Fruit fly (Drosophila melanogaster) whole organism, wandering third instar larva: ENCODE results near the gene Ip259.

Experiments
- Abd-B ChIP-seq: fragments of >200 bp; optimal IDR thresholded peaks from 2 replicates; lab custom pipeline; 2017; ENCODE audit warnings: missing biosample characterization, missing genetic modification characterization
- CrebA ChIP-seq: fragments of 200-800 bp; sonication (Bioruptor generic); optimal IDR thresholded peaks from 2 replicates; lab custom pipeline; 2016; ENCODE audit warnings: missing biosample characterization, mild to moderate bottlenecking, missing genetic modification characterization, borderline replicate concordance
- Dfd ChIP-seq: fragments of >200 bp; optimal IDR thresholded peaks from 2 replicates; lab custom pipeline; 2017; ENCODE audit warnings: missing biosample characterization, missing genetic modification characterization
- Dif ChIP-seq: fragments of 200-275, 200-300 bp; sonication (Bioruptor generic); optimal IDR thresholded peaks from 2 replicates; lab custom pipeline; 2018; ENCODE audit warnings: missing biosample characterization, missing genetic modification characterization; ENCODE audit not compliant: partially characterized antibody
- Mio ChIP-seq: sonication (Bioruptor generic); optimal IDR thresholded peaks from 2 replicates; lab custom pipeline; 2016; ENCODE audit warnings: missing biosample characterization, missing genetic modification characterization
- Rel ChIP-seq, 2 experiments: fragments of 200-800 bp; sonication (Bioruptor generic) in 1 of 2; optimal IDR thresholded peaks; 2 replicates in 1 of 2; 3 replicates in 1 of 2; lab custom pipeline; 2016 to 2019; ENCODE audit warnings: mild to moderate bottlenecking in 2 of 2, missing biosample characterization in 2 of 2, missing genetic modification characterization in 2 of 2, moderate library complexity in 1 of 2
- br ChIP-seq: fragments of 200-800 bp; sonication (Bioruptor generic); optimal IDR thresholded peaks from 2 replicates; lab custom pipeline; 2016; ENCODE audit warnings: missing biosample characterization, missing genetic modification characterization
- dsf ChIP-seq: sonication (Bioruptor generic); optimal IDR thresholded peaks from 2 replicates; lab custom pipeline; 2016; ENCODE audit warnings: missing biosample characterization, missing genetic modification characterization, borderline replicate concordance
- ey ChIP-seq: fragments of 200-800 bp; sonication (Bioruptor generic); optimal IDR thresholded peaks from 2 replicates; lab custom pipeline; 2016; ENCODE audit warnings: missing biosample characterization, missing genetic modification characterization
- h ChIP-seq: fragments of 200-800 bp; sonication (Bioruptor generic); optimal IDR thresholded peaks from 3 replicates; lab custom pipeline; 2016; ENCODE audit warnings: missing biosample characterization, mild to moderate bottlenecking, missing genetic modification characterization
- rgr ChIP-seq: fragments of 200-800 bp; sonication (Bioruptor generic); optimal IDR thresholded peaks from 3 replicates; lab custom pipeline; 2016; ENCODE audit warnings: missing biosample characterization, mild to moderate bottlenecking, missing genetic modification characterization
- usp ChIP-seq: fragments of >200 bp; optimal IDR thresholded peaks from 2 replicates; lab custom pipeline; 2017; ENCODE audit warnings: missing biosample characterization, missing genetic modification characterization

dm6 chr2L:10379865-10380264 lies 28.3 kb upstream of the Ip259 start, which contains the start of gene gny:
- no peak for TF ChIP-seq usp
- no peak for TF ChIP-seq dsf (GFP tag; lab: Kevin White, UChicago)
- TF ChIP-seq h (GFP tag; lab: Kevin White, UChicago), result no peak
- no peak for TF ChIP-seq rgr (GFP tag; lab: Kevin White, UChicago)
- TF ChIP-seq Dif (GFP tag; lab: Kevin White, UChicago), result no peak
- no peak for TF ChIP-seq CrebA
- no peak for TF ChIP-seq Mio (GFP tag; lab: Kevin White, UChicago)
- no peak for TF ChIP-seq ey (GFP tag; lab: Kevin White, UChicago)
- TF ChIP-seq br (GFP tag; lab: Kevin White, UChicago), result no peak
- no peak for TF ChIP-seq Abd-B
- TF ChIP-seq Dfd, result no peak
- TF ChIP-seq Rel (GFP tag; optimal IDR thresholded peaks at IDR 0.05; lab: Kevin White, UChicago), result no peak
- peak; percentile 1 for TF ChIP-seq Rel (tag; optimal IDR thresholded peaks at IDR 0.05; lab: Kevin White, UChicago)
